Fruit fly (Drosophila melanogaster) whole organism, adult: ENCODE results near the gene CG13064.

Source experiments
- CG11617 ChIP-seq: fragments of 200-800 bp; sonication (Bioruptor generic); optimal IDR thresholded peaks from 2 replicates; lab custom pipeline; 2017; ENCODE audit warnings: mild to moderate bottlenecking, missing biosample characterization, missing genetic modification reagents, missing genetic modification characterization
- CG12768 ChIP-seq: fragments of 200-800 bp; sonication (Bioruptor generic); optimal IDR thresholded peaks from 2 replicates; lab custom pipeline; 2017; ENCODE audit warnings: missing biosample characterization, missing genetic modification characterization, mild to moderate bottlenecking, moderate library complexity, missing genetic modification reagents
- CG14711 ChIP-seq: fragments of 200-800 bp; sonication (Bioruptor generic); optimal IDR thresholded peaks from 2 replicates; lab custom pipeline; 2018; ENCODE audit warnings: missing biosample characterization, mild to moderate bottlenecking, missing genetic modification characterization, moderate library complexity
- CG5204 ChIP-seq: fragments of 200-800 bp; sonication (Bioruptor generic); optimal IDR thresholded peaks from 2 replicates; lab custom pipeline; 2016; ENCODE audit warnings: missing biosample characterization, missing genetic modification characterization
- CG7045 ChIP-seq: fragments of 200-800 bp; sonication (Bioruptor generic); optimal IDR thresholded peaks from 2 replicates; lab custom pipeline; 2017; ENCODE audit warnings: missing biosample characterization, mild to moderate bottlenecking, missing genetic modification characterization
- CG7101 ChIP-seq: fragments of 200-800 bp; sonication (Bioruptor generic); optimal IDR thresholded peaks from 2 replicates; lab custom pipeline; 2018; ENCODE audit warnings: missing biosample characterization, mild to moderate bottlenecking, missing genetic modification characterization, moderate library complexity
- Crg-1 ChIP-seq: fragments of 200-800 bp; sonication (Bioruptor generic); optimal IDR thresholded peaks from 2 replicates; lab custom pipeline; 2016; ENCODE audit warnings: missing biosample characterization, missing genetic modification characterization
- bab1 ChIP-seq: fragments of 200-800 bp; sonication (Bioruptor generic); optimal IDR thresholded peaks from 3 replicates; lab custom pipeline; 2019; ENCODE audit warnings: missing biosample characterization, mild to moderate bottlenecking, missing genetic modification characterization, moderate library complexity
- cnc ChIP-seq, 2 experiments: fragments of >200 bp; optimal IDR thresholded peaks; 2 replicates each; lab custom pipeline; 2017
- kay ChIP-seq: fragments of 200-800 bp; sonication (Bioruptor generic); peaks from one replicate; lab custom pipeline; 2016; ENCODE audit warnings: missing biosample characterization, missing genetic modification characterization, borderline replicate concordance
- pad ChIP-seq: fragments of 200-800 bp; sonication (Bioruptor generic); optimal IDR thresholded peaks from 3 replicates; lab custom pipeline; 2017; ENCODE audit warnings: missing biosample characterization, missing genetic modification characterization, mild to moderate bottlenecking, moderate library complexity, missing genetic modification reagents
- tj ChIP-seq: fragments of 200-800 bp; sonication (Bioruptor generic); optimal IDR thresholded peaks from 3 replicates; lab custom pipeline; 2017; ENCODE audit warnings: missing biosample characterization, mild to moderate bottlenecking, missing genetic modification characterization, moderate library complexity
- toe ChIP-seq: fragments of 200-800 bp; sonication (Bioruptor generic); optimal IDR thresholded peaks from 2 replicates; lab custom pipeline; 2016; ENCODE audit warnings: missing biosample characterization, missing genetic modification characterization

DNA sequence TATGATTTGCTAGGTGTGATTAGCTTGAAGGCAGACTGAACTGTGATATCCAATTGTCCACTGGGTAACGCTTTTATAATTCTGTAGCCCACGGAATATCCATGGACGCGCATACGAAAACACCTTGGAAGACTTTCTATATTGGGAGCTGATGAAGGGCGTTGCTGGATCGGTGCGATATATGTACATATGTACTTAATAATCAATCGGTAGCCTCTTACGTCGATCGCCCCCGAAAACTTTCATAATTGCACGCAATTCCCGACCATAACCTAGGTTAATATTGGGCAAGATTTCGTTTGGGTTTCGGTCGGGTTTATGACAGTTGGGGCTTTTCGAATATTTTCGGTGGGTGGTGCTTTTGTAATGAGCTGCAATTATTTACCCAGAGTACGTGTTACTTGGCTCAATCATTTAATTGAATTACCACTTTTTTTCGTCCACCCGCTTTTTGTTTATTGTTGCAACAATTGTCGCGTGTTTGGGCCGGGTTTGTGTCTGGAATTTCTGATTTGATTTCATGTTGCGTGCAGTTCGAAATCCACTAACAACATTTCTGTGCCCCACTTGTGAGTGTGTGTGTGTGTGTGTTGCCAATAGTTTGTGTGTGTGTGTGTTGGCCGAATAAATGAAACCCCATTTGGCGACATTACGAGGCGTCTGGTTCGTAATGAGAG lies 1.8 kb downstream of the CG13064 start, which contains the start of gene CG13049:
- no peak for TF ChIP-seq pad (GFP tag; lab: Kevin White, UChicago)
- TF ChIP-seq CG12768 (GFP tag; lab: Kevin White, UChicago): no peak
- no peak for TF ChIP-seq CG11617 (GFP tag; lab: Kevin White, UChicago)
- TF ChIP-seq CG7101 (tag; lab: Kevin White, UChicago): no peak
- TF ChIP-seq CG14711 (tag; lab: Kevin White, UChicago): no peak
- TF ChIP-seq tj (GFP tag; lab: Kevin White, UChicago): no peak
- no peak for TF ChIP-seq kay
- TF ChIP-seq toe: no peak
- no peak for TF ChIP-seq CG7045
- no peak for TF ChIP-seq cnc (optimal IDR thresholded peaks at IDR 0.05; lab: Kevin White, UChicago)
- TF ChIP-seq Crg-1 (GFP tag; lab: Kevin White, UChicago): no peak
- TF ChIP-seq CG5204 (GFP tag; lab: Kevin White, UChicago): no peak
- TF ChIP-seq bab1 (GFP tag; lab: Kevin White, UChicago): no peak
